Worm (Caenorhabditis elegans) whole organism, young adult: ENCODE results near the gene srx-131.

Experiments
- B0035.1 ChIP-seq: sonication (generic microtip); optimal IDR thresholded peaks from 2 replicates; lab custom pipeline; 2016; ENCODE audit warnings: missing genetic modification characterization, mild to moderate bottlenecking, missing compliant biosample characterization, missing genotype, missing genetic modification reagents
- C17E4.6 ChIP-seq: fragments of 200-800 bp; sonication (Bioruptor generic); IDR thresholded peaks from 2 replicates; pipeline ENCODE4 v1.3.6; 2022; ENCODE audit warnings: missing genetic modification reagents, missing genetic modification characterization, missing compliant biosample characterization
- D2030.7 ChIP-seq: fragments of 200-800 bp; sonication (Bioruptor generic); IDR thresholded peaks from 2 replicates; pipeline ENCODE4 v1.3.6; 2022; ENCODE audit warnings: missing genetic modification reagents, missing genetic modification characterization, missing compliant biosample characterization
- F22D6.2 ChIP-seq: sonication (generic microtip); optimal IDR thresholded peaks from 2 replicates; lab custom pipeline; 2016; ENCODE audit warnings: mild to moderate bottlenecking, missing genetic modification characterization, missing compliant biosample characterization
- F33H1.4 ChIP-seq: fragments of 200-800 bp; sonication (Bioruptor generic); IDR thresholded peaks from 2 replicates; pipeline ENCODE4 v1.3.6; 2022; ENCODE audit warnings: missing genetic modification reagents, missing genetic modification characterization, missing compliant biosample characterization
- F37B4.10 ChIP-seq: fragments of 200-800 bp; sonication (Bioruptor generic); IDR thresholded peaks from 2 replicates; pipeline ENCODE4 v1.3.6; 2022; ENCODE audit warnings: missing genetic modification characterization, missing compliant biosample characterization
- F39B2.1 ChIP-seq: fragments of 200-800 bp; sonication (Bioruptor generic); IDR thresholded peaks from 2 replicates; pipeline ENCODE4 v1.3.6; 2022; ENCODE audit warnings: missing genetic modification reagents, missing genetic modification characterization, missing compliant biosample characterization
- K11D2.4 ChIP-seq: fragments of 200-800 bp; sonication (Bioruptor generic); IDR thresholded peaks from 2 replicates; pipeline ENCODE4 v1.3.6; 2022; ENCODE audit warnings: missing genetic modification reagents, missing genetic modification characterization, missing compliant biosample characterization
- T07F8.4 ChIP-seq: sonication (generic microtip); optimal IDR thresholded peaks from 2 replicates; lab custom pipeline; 2016; ENCODE audit warnings: mild to moderate bottlenecking, missing genetic modification characterization, moderate library complexity, missing compliant biosample characterization
- Y67H2A.10 ChIP-seq: fragments of 200-800 bp; sonication (Bioruptor generic); conservative IDR thresholded peaks from 2 replicates; pipeline ENCODE4 v1.3.6; 2022; ENCODE audit warnings: missing genetic modification reagents, missing genetic modification characterization, missing compliant biosample characterization
- Y79H2A.3 ChIP-seq: fragments of 200-800 bp; sonication (Bioruptor generic); conservative IDR thresholded peaks from 2 replicates; pipeline ENCODE4 v1.3.6; 2022; ENCODE audit warnings: missing genetic modification reagents, missing genetic modification characterization, missing compliant biosample characterization
- ama-1 ChIP-seq, 3 experiments: fragments of 150-350 bp in 1 of 3; sonication (generic microtip) in 2 of 3; optimal IDR thresholded peaks; 2 replicates each; lab custom pipeline; 2014 to 2018; ENCODE audit warnings: missing biosample characterization in 2 of 3, missing genetic modification characterization in 2 of 3, missing genetic modification reagents in 2 of 3
- aptf-2 ChIP-seq: fragments of 200-800 bp; sonication (Bioruptor generic); conservative IDR thresholded peaks from 2 replicates; pipeline ENCODE4 v1.3.6; 2022; ENCODE audit warnings: missing genetic modification reagents, missing genetic modification characterization, missing compliant biosample characterization
- atf-7 ChIP-seq: sonication (generic microtip); optimal IDR thresholded peaks from 2 replicates; lab custom pipeline; 2017; ENCODE audit warnings: mild to moderate bottlenecking, missing genetic modification characterization, missing compliant biosample characterization
- bed-2 ChIP-seq: fragments of 200-800 bp; sonication (Bioruptor generic); IDR thresholded peaks from 2 replicates; pipeline ENCODE4 v1.3.6; 2022; ENCODE audit warnings: missing genetic modification reagents, missing genetic modification characterization, missing compliant biosample characterization
- ceh-100 ChIP-seq: fragments of 200-800 bp; sonication (Bioruptor generic); IDR thresholded peaks from 2 replicates; pipeline ENCODE4 v1.3.6; 2022; ENCODE audit warnings: missing genetic modification reagents, missing genetic modification characterization, missing compliant biosample characterization
- ceh-91 ChIP-seq: fragments of 200-800 bp; sonication (Bioruptor generic); IDR thresholded peaks from 2 replicates; pipeline ENCODE4 v1.3.6; 2022; ENCODE audit warnings: missing genetic modification reagents, missing genetic modification characterization, missing compliant biosample characterization
- chd-7 ChIP-seq: sonication (generic microtip); optimal IDR thresholded peaks from 2 replicates; lab custom pipeline; 2016; ENCODE audit warnings: mild to moderate bottlenecking, missing genetic modification characterization, moderate library complexity, missing compliant biosample characterization
- dpff-1 ChIP-seq: sonication (generic microtip); optimal IDR thresholded peaks from 2 replicates; lab custom pipeline; 2017; ENCODE audit warnings: mild to moderate bottlenecking, missing genetic modification characterization, missing compliant biosample characterization
- egl-18 ChIP-seq: fragments of 200-800 bp; sonication (Bioruptor generic); IDR thresholded peaks from 2 replicates; pipeline ENCODE4 v1.3.6; 2022; ENCODE audit warnings: missing genetic modification reagents, missing genetic modification characterization, missing compliant biosample characterization
- egl-44 ChIP-seq: fragments of 200-800 bp; sonication (Bioruptor generic); IDR thresholded peaks from 2 replicates; pipeline ENCODE4 v1.3.6; 2022; ENCODE audit warnings: missing genetic modification reagents, missing genetic modification characterization, missing compliant biosample characterization
- ekl-4 ChIP-seq: fragments of 200-800 bp; sonication (Bioruptor generic); IDR thresholded peaks from 2 replicates; pipeline ENCODE4 v1.3.6; 2022; ENCODE audit warnings: missing genetic modification reagents, missing genetic modification characterization, missing compliant biosample characterization
- gei-17 ChIP-seq: fragments of 200-800 bp; sonication (Bioruptor generic); optimal IDR thresholded peaks from 2 replicates; lab custom pipeline; 2018; ENCODE audit warnings: mild to moderate bottlenecking, missing genetic modification characterization, missing compliant biosample characterization
- hsf-1 ChIP-seq: fragments of 200-800 bp; sonication (Bioruptor generic); IDR thresholded peaks from 2 replicates; pipeline ENCODE4 v1.3.6; 2022; ENCODE audit warnings: missing genetic modification reagents, missing genetic modification characterization, missing compliant biosample characterization
- lin-26 ChIP-seq: fragments of 200-800 bp; sonication (Bioruptor generic); IDR thresholded peaks from 2 replicates; pipeline ENCODE4 v1.3.6; 2022; ENCODE audit warnings: missing genetic modification reagents, missing genetic modification characterization, missing compliant biosample characterization
- lin-35 ChIP-seq, 3 experiments: fragments of 150-350 bp in 2 of 3; sonication (generic microtip) in 1 of 3; optimal IDR thresholded peaks; 2 replicates each; lab custom pipeline; 2014 to 2018; ENCODE audit warnings: missing biosample characterization in 3 of 3, missing genetic modification characterization in 3 of 3, missing genetic modification reagents in 3 of 3
- lin-54 ChIP-seq: fragments of 200-800 bp; sonication (Bioruptor generic); optimal IDR thresholded peaks from 2 replicates; lab custom pipeline; 2018; ENCODE audit warnings: mild to moderate bottlenecking, missing genetic modification characterization, missing compliant biosample characterization
- lsy-27 ChIP-seq: sonication (generic microtip); optimal IDR thresholded peaks from 2 replicates; lab custom pipeline; 2017; ENCODE audit warnings: missing genetic modification characterization, mild to moderate bottlenecking, missing compliant biosample characterization, antibody characterized with exemption, missing genotype, borderline replicate concordance; ENCODE audit not compliant: insufficient read depth
- madf-10 ChIP-seq: sonication (generic microtip); optimal IDR thresholded peaks from 2 replicates; lab custom pipeline; 2016; ENCODE audit warnings: mild to moderate bottlenecking, missing genetic modification characterization, missing compliant biosample characterization
- madf-3 ChIP-seq: fragments of 200-800 bp; sonication (Bioruptor generic); IDR thresholded peaks from 2 replicates; pipeline ENCODE4 v1.3.6; 2022; ENCODE audit warnings: missing genetic modification reagents, missing genetic modification characterization, missing compliant biosample characterization
- nhr-120 ChIP-seq: fragments of 200-800 bp; sonication (Bioruptor generic); IDR thresholded peaks from 2 replicates; pipeline ENCODE4 v1.3.6; 2022; ENCODE audit warnings: missing genetic modification characterization, missing compliant biosample characterization
- pha-4 ChIP-seq: fragments of 150-350 bp; sonication (generic microtip); optimal IDR thresholded peaks from 2 replicates; lab custom pipeline; 2014; ENCODE audit warnings: missing biosample characterization, missing genetic modification reagents, missing genetic modification characterization
- repo-1 ChIP-seq: sonication (generic microtip); optimal IDR thresholded peaks from 2 replicates; lab custom pipeline; 2017; ENCODE audit warnings: mild to moderate bottlenecking, missing genetic modification characterization, missing compliant biosample characterization
- snpc-1.3 ChIP-seq: sonication (generic microtip); optimal IDR thresholded peaks from 2 replicates; lab custom pipeline; 2017; ENCODE audit warnings: missing genetic modification characterization, mild to moderate bottlenecking, missing compliant biosample characterization, antibody characterized with exemption, moderate library complexity, missing genotype, missing genetic modification reagents; ENCODE audit not compliant: insufficient read depth
- snpc-3.4 ChIP-seq: sonication (generic microtip); optimal IDR thresholded peaks from 2 replicates; lab custom pipeline; 2017; ENCODE audit warnings: missing genetic modification characterization, mild to moderate bottlenecking, missing compliant biosample characterization, antibody characterized with exemption, moderate library complexity, missing genotype, missing genetic modification reagents
- sptf-2 ChIP-seq: fragments of 200-800 bp; sonication (Bioruptor generic); optimal IDR thresholded peaks from 2 replicates; lab custom pipeline; 2018; ENCODE audit warnings: mild to moderate bottlenecking, missing genetic modification characterization, missing compliant biosample characterization
- tbp1 ChIP-seq: fragments of 200-800 bp; sonication (Bioruptor generic); optimal IDR thresholded peaks from 2 replicates; lab custom pipeline; 2018; ENCODE audit warnings: mild to moderate bottlenecking, missing genetic modification characterization, missing compliant biosample characterization
- zfh-2 ChIP-seq: fragments of 200-800 bp; sonication (Bioruptor generic); conservative IDR thresholded peaks from 2 replicates; pipeline ENCODE4 v1.3.6; 2022; ENCODE audit warnings: missing genetic modification reagents, missing genetic modification characterization, missing compliant biosample characterization
- ztf-26 ChIP-seq: sonication (generic microtip); optimal IDR thresholded peaks from 2 replicates; lab custom pipeline; 2017; ENCODE audit warnings: missing genetic modification characterization, missing compliant biosample characterization

srx-131 gene

ce11 chrV:13862505-13862904, 17.3 kb downstream of the srx-131 start, which contains the start of gene srx-137:
TSS of gene srx-137 (plus strand) at chrV:13862805.
- TF ChIP-seq aptf-2 (GFP tag; lab: Robert Waterston, UW), result no peak
- TF ChIP-seq ztf-26 (tag; lab: Kevin White, UChicago), result no peak
- no peak for TF ChIP-seq hsf-1
- TF ChIP-seq C17E4.6, result no peak
- TF ChIP-seq ama-1 (optimal IDR thresholded peaks at IDR 0.05; lab: Kevin White, UChicago), result no peak
- no peak for TF ChIP-seq ama-1 (GFP tag; optimal IDR thresholded peaks at IDR 0.05; lab: Kevin White, UChicago)
- TF ChIP-seq lin-26 (GFP tag; lab: Robert Waterston, UW), result no peak
- TF ChIP-seq bed-2 (GFP tag; lab: Robert Waterston, UW), result no peak
- no peak for TF ChIP-seq pha-4 (tag; lab: Kevin White, UChicago)
- TF ChIP-seq D2030.7 (GFP tag; lab: Robert Waterston, UW), result no peak
- no peak for TF ChIP-seq T07F8.4
- no peak for TF ChIP-seq ceh-91 (GFP tag; lab: Robert Waterston, UW)
- TF ChIP-seq madf-10 (tag; lab: Kevin White, UChicago), result no peak
- no peak for TF ChIP-seq zfh-2 (GFP tag; lab: Robert Waterston, UW)
- no peak for TF ChIP-seq egl-44 (GFP tag; lab: Robert Waterston, UW)
- no peak for TF ChIP-seq repo-1 (tag; lab: Kevin White, UChicago)
- TF ChIP-seq lin-35 (GFP tag; optimal IDR thresholded peaks at IDR 0.05; lab: Kevin White, UChicago), result no peak
- TF ChIP-seq ceh-100, result no peak

DNA sequence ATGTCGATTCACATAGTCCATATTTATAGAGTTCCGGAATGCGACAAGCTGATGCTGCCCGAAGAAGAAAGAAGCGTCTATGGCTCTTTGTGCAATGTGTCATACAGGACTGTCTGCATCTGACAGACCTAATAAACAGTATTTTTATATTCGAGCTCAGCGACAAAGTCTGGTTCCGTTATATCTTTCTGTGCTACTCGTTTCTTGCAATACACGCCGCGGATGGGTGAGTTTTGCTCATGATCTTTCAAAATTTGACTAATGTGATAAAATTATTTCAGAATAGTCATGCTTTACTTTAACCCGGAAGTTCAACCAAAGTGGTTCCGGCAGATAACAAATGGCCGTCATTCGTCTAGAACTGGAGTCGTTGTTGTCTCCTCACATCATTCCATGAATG, 18.5 kb downstream of the srx-131 start:
- TF ChIP-seq F39B2.1 (GFP tag; lab: Robert Waterston, UW) (no peak), F37B4.10 (GFP tag; lab: Robert Waterston, UW) (no peak), gei-17 (GFP tag; lab: Kevin White, UChicago) (no peak), madf-10 (tag; lab: Kevin White, UChicago) (no peak), Y79H2A.3 (GFP tag; lab: Robert Waterston, UW) (no peak), Y67H2A.10 (no peak), egl-18 (GFP tag; lab: Robert Waterston, UW) (no peak), lsy-27 (tag; lab: Kevin White, UChicago) (no peak), K11D2.4 (GFP tag; lab: Robert Waterston, UW) (no peak), snpc-1.3 (tag; lab: Kevin White, UChicago) (no peak), F22D6.2 (tag; lab: Kevin White, UChicago) (no peak), B0035.1 (tag; lab: Kevin White, UChicago) (no peak)

DNA sequence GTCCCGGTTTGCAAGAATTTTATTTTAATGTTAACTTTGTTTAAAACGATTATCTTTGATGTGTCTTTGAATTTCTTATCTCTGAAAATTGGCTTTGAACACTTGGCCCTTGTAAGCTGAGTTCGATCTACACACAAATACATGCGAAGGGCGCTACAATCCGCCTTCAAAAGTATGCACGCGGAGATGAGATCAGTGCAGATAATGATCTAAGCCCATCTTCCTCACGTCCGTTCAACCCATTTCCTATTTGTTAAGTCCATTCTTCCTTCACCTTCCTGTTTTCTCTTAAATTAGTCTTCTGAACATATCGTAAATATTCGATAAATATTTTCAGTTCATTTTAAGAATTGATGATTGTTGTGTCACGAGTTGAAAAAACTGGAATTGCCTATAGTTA, 21.1 kb downstream of the srx-131 start, which contains the start of gene nhr-175:
Gene nhr-175 (plus strand): TSS at position 339 of the 400 bp plus-strand sequence.
- TF ChIP-seq tbp1 (GFP tag; lab: Kevin White, UChicago) (no peak), snpc-3.4 (tag; lab: Kevin White, UChicago) (no peak), gei-17 (GFP tag; lab: Kevin White, UChicago) (no peak), ekl-4 (GFP tag; lab: Robert Waterston, UW) (no peak), sptf-2 (GFP tag; lab: Kevin White, UChicago) (no peak), madf-3 (no peak), snpc-1.3 (tag; lab: Kevin White, UChicago) (no peak), atf-7 (no peak), dpff-1 (tag; lab: Kevin White, UChicago) (no peak), lin-54 (GFP tag; lab: Kevin White, UChicago) (no peak), madf-10 (tag; lab: Kevin White, UChicago) (no peak), nhr-120 (GFP tag; lab: Robert Waterston, UW) (no peak), aptf-2 (GFP tag; lab: Robert Waterston, UW) (no peak), F33H1.4 (no peak), chd-7 (tag; lab: Kevin White, UChicago) (no peak)
- TF ChIP-seq, all 124 proteins: peak for 0
